Fruit fly (Drosophila melanogaster) S2 (cell line): ENCODE measurements around the gene KP78b.

ENCODE experiments used
- CG8478 ChIP-seq: fragments of >200 bp; optimal IDR thresholded peaks from 2 replicates; lab custom pipeline; 2018
- CTCF ChIP-seq, 2 experiments: fragments of >200 bp; optimal IDR thresholded peaks; 2 replicates each; lab custom pipeline; 2018

DNA sequence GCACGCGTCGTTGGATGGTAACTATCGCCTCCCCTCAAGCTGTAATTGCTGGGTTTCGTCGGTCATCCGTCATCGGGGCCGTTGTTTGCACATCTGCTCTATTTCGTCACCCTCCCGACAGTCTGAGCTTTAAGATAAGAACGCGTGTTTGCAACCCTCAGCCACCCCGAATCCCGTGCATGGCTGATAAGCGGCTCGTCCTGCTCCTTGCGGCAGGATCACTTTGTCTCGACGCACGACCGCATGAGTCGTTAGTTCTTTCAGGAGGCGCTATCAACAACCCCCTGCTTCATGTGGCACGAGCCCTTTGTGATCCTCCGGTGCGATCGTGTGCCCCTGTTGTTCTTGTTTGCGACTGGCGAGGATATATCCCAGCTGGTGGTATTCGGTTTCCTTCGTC lies 2.2 kb downstream of the KP78b start:
- TF ChIP-seq CG8478 (no peak), CTCF (optimal IDR thresholded peaks at IDR 0.05; lab: Kevin White, UChicago) (no peak)
